Worm (Caenorhabditis elegans) whole organism, L2 larva: ENCODE results near the gene D1005.5.

Experiments used
- C34F6.9 ChIP-seq: fragments of 150-350 bp; optimal IDR thresholded peaks from 2 replicates; lab custom pipeline; 2014; ENCODE audit warnings: missing biosample characterization, missing genetic modification characterization
- F13H6.1 ChIP-seq: sonication (generic microtip); optimal IDR thresholded peaks from 2 replicates; lab custom pipeline; 2016; ENCODE audit warnings: missing genetic modification characterization, missing compliant biosample characterization
- R02D3.7 ChIP-seq: fragments of 150-350 bp; optimal IDR thresholded peaks from 2 replicates; lab custom pipeline; 2014; ENCODE audit warnings: missing biosample characterization, missing genetic modification characterization
- Y55F3AM.14 ChIP-seq: fragments of 200-800 bp; sonication (Bioruptor generic); optimal IDR thresholded peaks from 2 replicates; lab custom pipeline; 2018; ENCODE audit warnings: mild to moderate bottlenecking, missing genetic modification characterization, missing compliant biosample characterization
- aly-2 ChIP-seq: fragments of 150-350 bp; optimal IDR thresholded peaks from 2 replicates; lab custom pipeline; 2014; ENCODE audit warnings: missing biosample characterization, missing genetic modification characterization
- ama-1 ChIP-seq: fragments of 150-350 bp; optimal IDR thresholded peaks from 2 replicates; lab custom pipeline; 2018; ENCODE audit warnings: inconsistent platforms
- blmp-1 ChIP-seq: sonication (generic microtip); optimal IDR thresholded peaks from 2 replicates; lab custom pipeline; 2017; ENCODE audit warnings: missing genetic modification characterization, mild to moderate bottlenecking, missing compliant biosample characterization, antibody characterized with exemption, moderate library complexity; ENCODE audit not compliant: insufficient read depth
- ceh-16 ChIP-seq: fragments of 150-350 bp; optimal IDR thresholded peaks from 2 replicates; lab custom pipeline; 2014; ENCODE audit warnings: missing biosample characterization, missing genetic modification characterization
- ceh-82 ChIP-seq: fragments of 150-350 bp; optimal IDR thresholded peaks from 2 replicates; lab custom pipeline; 2014; ENCODE audit warnings: missing biosample characterization, missing genetic modification characterization
- crh-2 ChIP-seq: sonication (generic microtip); optimal IDR thresholded peaks from 2 replicates; lab custom pipeline; 2017; ENCODE audit warnings: missing biosample characterization, missing genetic modification characterization
- dmd-4 ChIP-seq: sonication (generic microtip); optimal IDR thresholded peaks from 2 replicates; lab custom pipeline; 2017; ENCODE audit warnings: missing biosample characterization, missing genetic modification characterization
- egl-27 ChIP-seq: sonication (generic microtip); optimal IDR thresholded peaks from 3 replicates; lab custom pipeline; 2017; ENCODE audit warnings: missing biosample characterization, missing genetic modification reagents, missing genetic modification characterization
- fos-1 ChIP-seq: fragments of 150-350 bp; optimal IDR thresholded peaks from 2 replicates; lab custom pipeline; 2014; ENCODE audit warnings: missing biosample characterization, missing genetic modification characterization
- gmeb-1 ChIP-seq: fragments of 150-350 bp; optimal IDR thresholded peaks from 2 replicates; lab custom pipeline; 2014; ENCODE audit warnings: missing biosample characterization, missing genetic modification characterization
- lin-11 ChIP-seq: fragments of 150-350 bp; sonication (generic microtip); optimal IDR thresholded peaks from 2 replicates; lab custom pipeline; 2014; ENCODE audit warnings: missing biosample characterization, missing genetic modification characterization, inconsistent platforms, mixed read lengths
- lin-13 ChIP-seq: fragments of 150-350 bp; optimal IDR thresholded peaks from 2 replicates; lab custom pipeline; 2014; ENCODE audit warnings: missing biosample characterization, missing genetic modification reagents, missing genetic modification characterization
- lin-39 ChIP-seq: fragments of 150-350 bp; optimal IDR thresholded peaks from 2 replicates; lab custom pipeline; 2014; ENCODE audit warnings: missing biosample characterization, missing genetic modification reagents, missing genetic modification characterization
- lsy-2 ChIP-seq, 2 experiments: fragments of 150-350 bp in 1 of 2; sonication (generic microtip) in 1 of 2; optimal IDR thresholded peaks; 2 replicates each; lab custom pipeline; 2014 to 2017; ENCODE audit warnings: missing biosample characterization in 2 of 2, missing genetic modification characterization in 2 of 2
- mab-5 ChIP-seq: fragments of 150-350 bp; optimal IDR thresholded peaks from 2 replicates; lab custom pipeline; 2014; ENCODE audit warnings: missing biosample characterization, missing genetic modification characterization
- mbf-1 ChIP-seq: sonication (generic microtip); optimal IDR thresholded peaks from 2 replicates; lab custom pipeline; 2017; ENCODE audit warnings: missing biosample characterization, missing genetic modification characterization
- mdl-1 ChIP-seq, 2 experiments: fragments of 150-350 bp in 1 of 2; sonication (generic microtip) in 1 of 2; optimal IDR thresholded peaks; 2 replicates each; lab custom pipeline; 2017; ENCODE audit warnings: missing biosample characterization in 2 of 2, missing genetic modification characterization in 2 of 2
- nhr-11 ChIP-seq: fragments of 150-350 bp; optimal IDR thresholded peaks from 2 replicates; lab custom pipeline; 2014; ENCODE audit warnings: missing biosample characterization, missing genetic modification characterization
- nhr-12 ChIP-seq: fragments of 150-350 bp; optimal IDR thresholded peaks from 2 replicates; lab custom pipeline; 2014; ENCODE audit warnings: missing biosample characterization, missing genetic modification characterization
- nhr-129 ChIP-seq: fragments of 150-350 bp; optimal IDR thresholded peaks from 2 replicates; lab custom pipeline; 2014; ENCODE audit warnings: missing biosample characterization, missing genetic modification characterization
- nhr-21 ChIP-seq: fragments of 150-350 bp; optimal IDR thresholded peaks from 2 replicates; lab custom pipeline; 2014; ENCODE audit warnings: missing biosample characterization, missing genetic modification characterization
- nhr-23 ChIP-seq: fragments of 150-350 bp; optimal IDR thresholded peaks from 2 replicates; lab custom pipeline; 2014; ENCODE audit warnings: missing biosample characterization, missing genetic modification reagents, missing genetic modification characterization
- nhr-25 ChIP-seq: fragments of 150-350 bp; sonication (generic microtip); optimal IDR thresholded peaks from 3 replicates; lab custom pipeline; 2014; ENCODE audit warnings: missing biosample characterization, missing genetic modification characterization
- nhr-6 ChIP-seq: fragments of 150-350 bp; optimal IDR thresholded peaks from 2 replicates; lab custom pipeline; 2014; ENCODE audit warnings: missing biosample characterization, missing genetic modification characterization
- peb-1 ChIP-seq: fragments of 150-350 bp; optimal IDR thresholded peaks from 2 replicates; lab custom pipeline; 2014; ENCODE audit warnings: missing biosample characterization, missing genetic modification characterization
- skn-1 ChIP-seq: sonication (generic microtip); optimal IDR thresholded peaks from 2 replicates; lab custom pipeline; 2017; ENCODE audit warnings: missing biosample characterization, missing genetic modification characterization
- sma-3 ChIP-seq: sonication (generic microtip); optimal IDR thresholded peaks from 2 replicates; lab custom pipeline; 2016; ENCODE audit warnings: missing genetic modification reagents, missing genetic modification characterization, missing compliant biosample characterization
- sma-9 ChIP-seq, 2 experiments: fragments of 150-350 bp in 1 of 2; sonication (generic microtip) in 1 of 2; optimal IDR thresholded peaks; 2 replicates each; lab custom pipeline; 2014 to 2016; ENCODE audit warnings: missing genetic modification characterization in 2 of 2, mild to moderate bottlenecking in 1 of 2, missing biosample characterization in 1 of 2, missing compliant biosample characterization in 1 of 2, missing genetic modification reagents in 1 of 2, moderate library complexity in 1 of 2
- unc-39 ChIP-seq: fragments of 150-350 bp; optimal IDR thresholded peaks from 2 replicates; lab custom pipeline; 2014; ENCODE audit warnings: missing biosample characterization, missing genetic modification characterization
- unc-55 ChIP-seq: fragments of 150-350 bp; sonication (generic microtip); optimal IDR thresholded peaks from 3 replicates; lab custom pipeline; 2014; ENCODE audit warnings: missing biosample characterization, missing genetic modification reagents, missing genetic modification characterization
- unc-62 ChIP-seq: fragments of 150-350 bp; optimal IDR thresholded peaks from 2 replicates; lab custom pipeline; 2014; ENCODE audit warnings: missing biosample characterization, missing genetic modification reagents, missing genetic modification characterization
- zag-1 ChIP-seq: fragments of 150-350 bp; optimal IDR thresholded peaks from 2 replicates; lab custom pipeline; 2014; ENCODE audit warnings: missing biosample characterization, missing genetic modification characterization
- ztf-1 ChIP-seq: fragments of 200-800 bp; sonication (Bioruptor generic); conservative IDR thresholded peaks from 2 replicates; pipeline ENCODE4 v1.3.6; 2022; ENCODE audit warnings: missing genetic modification characterization, missing compliant biosample characterization
- ztf-4 ChIP-seq: fragments of 150-350 bp; optimal IDR thresholded peaks from 2 replicates; lab custom pipeline; 2014; ENCODE audit warnings: missing biosample characterization, missing genetic modification characterization

The D1005.5 gene

ce11 chrX:1453770-1454169 is 19.0 kb downstream of the D1005.5 start, which contains the start of gene cebp-1:
Gene cebp-1 (minus strand): TSS chrX:1453868.
- peak; percentile 30 for TF ChIP-seq ama-1 (lab: Kevin White, UChicago)
- no peak for TF ChIP-seq nhr-23
- TF ChIP-seq F13H6.1, result peak; percentile 18
- TF ChIP-seq unc-55 (GFP tag; lab: Kevin White, UChicago), result peak; percentile 36
- TF ChIP-seq Y55F3AM.14, result no peak
- no peak for TF ChIP-seq nhr-21 (tag; lab: Kevin White, UChicago)
- no peak for TF ChIP-seq unc-39
- no peak for TF ChIP-seq skn-1 (tag; lab: Kevin White, UChicago)
- TF ChIP-seq lsy-2 (tag; optimal IDR thresholded peaks at IDR 0.05; lab: Kevin White, UChicago), result peak in 1 of 2 experiments; percentile 7
- TF ChIP-seq sma-3 (GFP tag; lab: Kevin White, UChicago), result peak; percentile 23
- TF ChIP-seq fos-1 (tag; lab: Kevin White, UChicago), result peak; percentile 89
- TF ChIP-seq egl-27, result peak; percentile 33
- no peak for TF ChIP-seq zag-1 (tag; lab: Kevin White, UChicago)
- no peak for TF ChIP-seq dmd-4
- no peak for TF ChIP-seq nhr-6 (tag; lab: Kevin White, UChicago)
- TF ChIP-seq nhr-11, result no peak
- TF ChIP-seq crh-2 (tag; lab: Kevin White, UChicago), result no peak
- TF ChIP-seq blmp-1 (tag; lab: Kevin White, UChicago), result peak; percentile 63
- peak; percentile 85 for TF ChIP-seq sma-9 (GFP tag; optimal IDR thresholded peaks at IDR 0.05; lab: Kevin White, UChicago)
- no peak for TF ChIP-seq sma-9 (tag; optimal IDR thresholded peaks at IDR 0.05; lab: Kevin White, UChicago)
- no peak for TF ChIP-seq nhr-129 (tag; lab: Kevin White, UChicago)
- TF ChIP-seq, all 48 proteins: peak for 9

- peak; percentile 32 for TF ChIP-seq ztf-4 (tag; lab: Kevin White, UChicago)
- TF ChIP-seq R02D3.7 (tag; lab: Kevin White, UChicago), result no peak
- no peak for TF ChIP-seq unc-39
- no peak for TF ChIP-seq nhr-12 (tag; lab: Kevin White, UChicago)
- no peak for TF ChIP-seq peb-1 (tag; lab: Kevin White, UChicago)
- no peak for TF ChIP-seq blmp-1 (tag; lab: Kevin White, UChicago)
- peak; percentile 20 for TF ChIP-seq F13H6.1
- no peak for TF ChIP-seq ceh-82 (tag; lab: Kevin White, UChicago)
- TF ChIP-seq mbf-1 (tag; lab: Kevin White, UChicago), result no peak
- no peak for TF ChIP-seq gmeb-1 (tag; lab: Kevin White, UChicago)
- TF ChIP-seq egl-27, result no peak
- TF ChIP-seq ama-1 (lab: Kevin White, UChicago), result peak; percentile 83
These were observed 20.8 kb downstream of the D1005.5 start for ce11 chrX:1451816-1452602.

- TF ChIP-seq nhr-6 (tag; lab: Kevin White, UChicago) (no peak), gmeb-1 (tag; lab: Kevin White, UChicago) (no peak), lin-39 (tag; lab: Kevin White, UChicago) (no peak), skn-1 (tag; lab: Kevin White, UChicago) (no peak), zag-1 (tag; lab: Kevin White, UChicago) (no peak), unc-62 (GFP tag; lab: Kevin White, UChicago) (no peak), ama-1 (lab: Kevin White, UChicago) (no peak), unc-55 (GFP tag; lab: Kevin White, UChicago) (no peak), aly-2 (tag; lab: Kevin White, UChicago) (no peak), mbf-1 (tag; lab: Kevin White, UChicago) (no peak), nhr-129 (tag; lab: Kevin White, UChicago) (no peak), ceh-16 (tag; lab: Kevin White, UChicago) (no peak), mab-5 (tag; lab: Kevin White, UChicago) (no peak), ztf-1 (GFP tag; lab: Robert Waterston, UW) (no peak), mdl-1 (tag; optimal IDR thresholded peaks at IDR 0.05; lab: Kevin White, UChicago) (no peak)
These were observed 21.5 kb downstream of the D1005.5 start for ce11 chrX:1451240-1451639.

ce11 chrX:1450352-1450818 is 22.4 kb downstream of the D1005.5 start, which contains the start of gene W05H7.1:
Gene W05H7.1 (plus strand): TSS chrX:1450768.
- peak in 1 of 2 experiments; percentile 22 for TF ChIP-seq mdl-1 (tag; optimal IDR thresholded peaks at IDR 0.05; lab: Kevin White, UChicago)
- peak; percentile 41 for TF ChIP-seq lin-11 (tag; lab: Kevin White, UChicago)
- TF ChIP-seq nhr-129 (tag; lab: Kevin White, UChicago), result peak; percentile 70
- peak; percentile 60 for TF ChIP-seq C34F6.9
- TF ChIP-seq F13H6.1, result peak; percentile 37
- TF ChIP-seq crh-2 (tag; lab: Kevin White, UChicago), result peak; percentile 51
- TF ChIP-seq sma-3 (GFP tag; lab: Kevin White, UChicago), result peak; percentile 3
- peak in 1 of 2 experiments; percentile 51 for TF ChIP-seq lsy-2 (tag; optimal IDR thresholded peaks at IDR 0.05; lab: Kevin White, UChicago)
- peak; percentile 18 for TF ChIP-seq fos-1 (tag; lab: Kevin White, UChicago)
- peak; percentile 28 for TF ChIP-seq sma-9 (GFP tag; optimal IDR thresholded peaks at IDR 0.05; lab: Kevin White, UChicago)
- TF ChIP-seq sma-9 (tag; optimal IDR thresholded peaks at IDR 0.05; lab: Kevin White, UChicago), result no peak
- no peak for TF ChIP-seq ztf-4 (tag; lab: Kevin White, UChicago)
- TF ChIP-seq nhr-25 (tag; lab: Kevin White, UChicago), result peak; percentile 38
- TF ChIP-seq nhr-23, result no peak
- TF ChIP-seq lin-13 (GFP tag; lab: Kevin White, UChicago), result peak; percentile 14
- TF ChIP-seq aly-2 (tag; lab: Kevin White, UChicago), result no peak
- TF ChIP-seq skn-1 (tag; lab: Kevin White, UChicago), result no peak
- peak; percentile 72 for TF ChIP-seq unc-55 (GFP tag; lab: Kevin White, UChicago)
